Fruit fly (Drosophila melanogaster) whole organism, embryonic: ENCODE measurements around the gene CG12290.

Experiments used
- B-H2 ChIP-seq: fragments of 200-800 bp; sonication (Bioruptor generic); optimal IDR thresholded peaks from 2 replicates; lab custom pipeline; 2018; ENCODE audit warnings: missing biosample characterization, mild to moderate bottlenecking, missing genetic modification characterization
- Bgb ChIP-seq: fragments of 200-800 bp; sonication (Bioruptor generic); IDR thresholded peaks from 2 replicates; pipeline ENCODE4 v1.3.6; 2022; ENCODE audit warnings: missing biosample characterization, missing genetic modification characterization; ENCODE audit not compliant: partially characterized antibody
- CG11093 ChIP-seq: fragments of 200-800 bp; sonication (Bioruptor generic); IDR thresholded peaks from 3 replicates; pipeline ENCODE4 v1.3.6; 2022; ENCODE audit warnings: missing biosample characterization, missing genetic modification characterization
- CG11695 ChIP-seq: fragments of 200-800 bp; sonication (Bioruptor generic); IDR thresholded peaks from 3 replicates; pipeline ENCODE4 v1.3.6; 2022; ENCODE audit warnings: missing biosample characterization, missing genetic modification characterization
- CG11723 ChIP-seq: fragments of 200-800 bp; sonication (Bioruptor generic); optimal IDR thresholded peaks from 2 replicates; lab custom pipeline; 2017; ENCODE audit warnings: missing biosample characterization, mild to moderate bottlenecking, missing genetic modification characterization
- CG12942 ChIP-seq: fragments of 200-800 bp; sonication (Bioruptor generic); optimal IDR thresholded peaks from 3 replicates; lab custom pipeline; 2016; ENCODE audit warnings: missing biosample characterization, missing genetic modification characterization
- CG14710 ChIP-seq: fragments of 200-800 bp; sonication (Bioruptor generic); optimal IDR thresholded peaks from 3 replicates; lab custom pipeline; 2019; ENCODE audit warnings: missing biosample characterization, mild to moderate bottlenecking, missing genetic modification characterization, moderate library complexity
- CG14965 ChIP-seq: fragments of 200-800 bp; sonication (Bioruptor generic); optimal IDR thresholded peaks from 2 replicates; lab custom pipeline; 2016; ENCODE audit warnings: missing biosample characterization, missing genetic modification characterization, borderline replicate concordance
- CG15269 ChIP-seq: fragments of 200-800 bp; sonication (Bioruptor generic); optimal IDR thresholded peaks from 2 replicates; lab custom pipeline; 2018; ENCODE audit warnings: missing biosample characterization, mild to moderate bottlenecking, missing genetic modification characterization, moderate library complexity
- CG2199 ChIP-seq: fragments of 200-800 bp; sonication (Bioruptor generic); IDR thresholded peaks from 3 replicates; pipeline ENCODE4 v1.3.6; 2022; ENCODE audit warnings: missing biosample characterization, missing genetic modification characterization
- CG2875 ChIP-seq: fragments of 200-800 bp; sonication (Bioruptor generic); optimal IDR thresholded peaks from 2 replicates; lab custom pipeline; 2017; ENCODE audit warnings: missing biosample characterization, mild to moderate bottlenecking, missing genetic modification characterization, missing genetic modification reagents
- CG4360 ChIP-seq: fragments of 200-800 bp; sonication (Bioruptor generic); IDR thresholded peaks from 2 replicates; pipeline ENCODE4 v1.3.6; 2022; ENCODE audit warnings: missing biosample characterization, missing genetic modification characterization
- CG4617 ChIP-seq: fragments of 200-800 bp; sonication (Bioruptor generic); optimal IDR thresholded peaks from 3 replicates; lab custom pipeline; 2016; ENCODE audit warnings: missing biosample characterization, missing genetic modification characterization, borderline replicate concordance
- CG6654 ChIP-seq: fragments of 200-800 bp; sonication (Bioruptor generic); optimal IDR thresholded peaks from 2 replicates; lab custom pipeline; 2017; ENCODE audit warnings: missing biosample characterization, mild to moderate bottlenecking, missing genetic modification characterization
- CG9797 ChIP-seq: fragments of 200-800 bp; sonication (Bioruptor generic); optimal IDR thresholded peaks from 3 replicates; lab custom pipeline; 2018; ENCODE audit warnings: missing biosample characterization, mild to moderate bottlenecking, missing genetic modification characterization
- CG9932 ChIP-seq: fragments of 200-800 bp; sonication (Bioruptor generic); IDR thresholded peaks from 2 replicates; pipeline ENCODE4 v1.3.6; 2022; ENCODE audit warnings: missing biosample characterization, missing genetic modification characterization
- Camta ChIP-seq: fragments of 200-800 bp; sonication (Bioruptor generic); optimal IDR thresholded peaks from 2 replicates; lab custom pipeline; 2016; ENCODE audit warnings: missing biosample characterization, missing genetic modification characterization
- CrebB ChIP-seq: fragments of 200-800 bp; sonication (Bioruptor generic); optimal IDR thresholded peaks from 3 replicates; lab custom pipeline; 2018; ENCODE audit warnings: missing biosample characterization, mild to moderate bottlenecking, missing genetic modification characterization
- Deaf1 ChIP-seq: fragments of 200-800 bp; optimal IDR thresholded peaks from 3 replicates; lab custom pipeline; 2019; ENCODE audit warnings: missing biosample characterization, mild to moderate bottlenecking, missing genetic modification characterization, moderate library complexity
- Dll ChIP-seq: fragments of 200-800 bp; sonication (Bioruptor generic); IDR thresholded peaks from 4 replicates; pipeline ENCODE4 v1.3.6; 2022; ENCODE audit warnings: missing biosample characterization, missing genetic modification characterization; ENCODE audit not compliant: partially characterized antibody
- HHEX ChIP-seq: fragments of 200-800 bp; sonication (Bioruptor generic); optimal IDR thresholded peaks from 3 replicates; lab custom pipeline; 2017; ENCODE audit warnings: missing biosample characterization, mild to moderate bottlenecking, missing genetic modification characterization, missing genetic modification reagents
- Lpt ChIP-seq: fragments of >200 bp; optimal IDR thresholded peaks from 2 replicates; lab custom pipeline; 2018; ENCODE audit warnings: missing biosample characterization, missing genetic modification characterization
- MTF-1 ChIP-seq: fragments of 200-800 bp; sonication (Bioruptor generic); optimal IDR thresholded peaks from 2 replicates; lab custom pipeline; 2018; ENCODE audit warnings: missing biosample characterization, mild to moderate bottlenecking, missing genetic modification characterization, borderline replicate concordance
- Mad ChIP-seq: fragments of 200-800 bp; sonication (Bioruptor generic); optimal IDR thresholded peaks from 2 replicates; lab custom pipeline; 2016; ENCODE audit warnings: missing biosample characterization, missing genetic modification characterization
- Med ChIP-seq: fragments of 200-800 bp; sonication (Bioruptor generic); peaks from one replicate; lab custom pipeline; 2016; ENCODE audit warnings: missing biosample characterization, missing genetic modification characterization, mild to moderate bottlenecking, inconsistent platforms, moderate library complexity
- Myb ChIP-seq: fragments of 200-800 bp; sonication (Bioruptor generic); optimal IDR thresholded peaks from 2 replicates; lab custom pipeline; 2016; ENCODE audit warnings: missing biosample characterization, missing genetic modification characterization
- NC2α ChIP-seq: fragments of 200-800 bp; sonication (Bioruptor generic); optimal IDR thresholded peaks from 2 replicates; lab custom pipeline; 2016; ENCODE audit warnings: missing biosample characterization, missing genetic modification characterization
- Opbp ChIP-seq: fragments of 200-800 bp; sonication (Bioruptor generic); IDR thresholded peaks from 3 replicates; pipeline ENCODE4 v1.3.6; 2022; ENCODE audit warnings: missing biosample characterization, missing genetic modification characterization; ENCODE audit not compliant: partially characterized antibody
- Pdp1 ChIP-seq, 2 experiments: fragments of 200-800 bp; sonication (Bioruptor generic); optimal IDR thresholded peaks; 3 replicates each; lab custom pipeline; 2016; ENCODE audit warnings: missing biosample characterization in 2 of 2, missing genetic modification characterization in 2 of 2, mild to moderate bottlenecking in 1 of 2, moderate library complexity in 1 of 2
- Scr ChIP-seq: fragments of 200-800 bp; sonication (Bioruptor generic); IDR thresholded peaks from 2 replicates; pipeline ENCODE4 v1.3.6; 2022; ENCODE audit warnings: missing biosample characterization, missing genetic modification characterization; ENCODE audit not compliant: partially characterized antibody
- bigmax ChIP-seq: fragments of 200-800 bp; sonication (Bioruptor generic); optimal IDR thresholded peaks from 2 replicates; lab custom pipeline; 2018; ENCODE audit warnings: missing biosample characterization, mild to moderate bottlenecking, missing genetic modification characterization
- caup ChIP-seq: fragments of 200-800 bp; sonication (Bioruptor generic); optimal IDR thresholded peaks from 3 replicates; lab custom pipeline; 2017; ENCODE audit warnings: missing biosample characterization, mild to moderate bottlenecking, missing genetic modification characterization, moderate library complexity; ENCODE audit not compliant: severe bottlenecking
- chn ChIP-seq: fragments of 200-800 bp; sonication (Bioruptor generic); optimal IDR thresholded peaks from 2 replicates; lab custom pipeline; 2016; ENCODE audit warnings: missing biosample characterization, missing genetic modification characterization
- esg ChIP-seq: fragments of 200-800 bp; sonication (Bioruptor generic); conservative IDR thresholded peaks from 2 replicates; pipeline ENCODE4 v1.3.6; 2022; ENCODE audit warnings: missing biosample characterization, missing genetic modification characterization
- exex ChIP-seq: fragments of 200-800 bp; sonication (Bioruptor generic); optimal IDR thresholded peaks from 4 replicates; lab custom pipeline; 2018; ENCODE audit warnings: missing biosample characterization, mild to moderate bottlenecking, missing genetic modification characterization, moderate library complexity
- klu ChIP-seq: fragments of 200-800 bp; sonication (Bioruptor generic); IDR thresholded peaks from 2 replicates; pipeline ENCODE4 v1.3.6; 2022; ENCODE audit warnings: missing biosample characterization, missing genetic modification characterization
- knrl ChIP-seq: fragments of 200-800 bp; sonication (Bioruptor generic); IDR thresholded peaks from 3 replicates; pipeline ENCODE4 v1.3.6; 2022; ENCODE audit warnings: missing biosample characterization, missing genetic modification characterization; ENCODE audit not compliant: partially characterized antibody
- lilli ChIP-seq: fragments of 200-800 bp; sonication (Bioruptor generic); optimal IDR thresholded peaks from 3 replicates; lab custom pipeline; 2016; ENCODE audit warnings: missing biosample characterization, missing genetic modification characterization
- onecut ChIP-seq: fragments of 200-800 bp; sonication (Bioruptor generic); IDR thresholded peaks from 2 replicates; pipeline ENCODE4 v1.3.6; 2022; ENCODE audit warnings: missing biosample characterization, missing genetic modification characterization
- pb ChIP-seq: fragments of 200-800 bp; sonication (Bioruptor generic); optimal IDR thresholded peaks from 3 replicates; lab custom pipeline; 2016; ENCODE audit warnings: missing biosample characterization, missing genetic modification characterization
- pita ChIP-seq: fragments of 200-800 bp; sonication (Bioruptor generic); optimal IDR thresholded peaks from 2 replicates; lab custom pipeline; 2017; ENCODE audit warnings: missing biosample characterization, mild to moderate bottlenecking, missing genetic modification characterization
- rib ChIP-seq: fragments of 200-800 bp; sonication (Bioruptor generic); IDR thresholded peaks from 2 replicates; pipeline ENCODE4 v1.3.6; 2022; ENCODE audit warnings: missing biosample characterization, missing genetic modification characterization
- sens ChIP-seq: fragments of 200-800 bp; sonication (Bioruptor generic); peaks from one replicate; lab custom pipeline; 2016; ENCODE audit warnings: missing biosample characterization, missing genetic modification characterization
- seq ChIP-seq: fragments of 200-800 bp; sonication (Bioruptor generic); IDR thresholded peaks from 2 replicates; pipeline ENCODE4 v1.3.6; 2022; ENCODE audit warnings: missing biosample characterization, missing genetic modification characterization
- sima ChIP-seq: fragments of 200-800 bp; sonication (Bioruptor generic); optimal IDR thresholded peaks from 2 replicates; lab custom pipeline; 2016; ENCODE audit warnings: missing biosample characterization, missing genetic modification characterization
- slbo ChIP-seq: fragments of 200-800 bp; sonication (Bioruptor generic); IDR thresholded peaks from 2 replicates; pipeline ENCODE4 v1.3.6; 2022; ENCODE audit warnings: missing biosample characterization, missing genetic modification characterization
- tap ChIP-seq: fragments of 200-800 bp; optimal IDR thresholded peaks from 3 replicates; lab custom pipeline; 2019; ENCODE audit warnings: missing biosample characterization, mild to moderate bottlenecking, missing genetic modification characterization, moderate library complexity
- z ChIP-seq: fragments of 200-800 bp; sonication (Bioruptor generic); IDR thresholded peaks from 3 replicates; pipeline ENCODE4 v1.3.6; 2022; ENCODE audit warnings: missing biosample characterization, missing genetic modification characterization

CG12290 gene

DNA sequence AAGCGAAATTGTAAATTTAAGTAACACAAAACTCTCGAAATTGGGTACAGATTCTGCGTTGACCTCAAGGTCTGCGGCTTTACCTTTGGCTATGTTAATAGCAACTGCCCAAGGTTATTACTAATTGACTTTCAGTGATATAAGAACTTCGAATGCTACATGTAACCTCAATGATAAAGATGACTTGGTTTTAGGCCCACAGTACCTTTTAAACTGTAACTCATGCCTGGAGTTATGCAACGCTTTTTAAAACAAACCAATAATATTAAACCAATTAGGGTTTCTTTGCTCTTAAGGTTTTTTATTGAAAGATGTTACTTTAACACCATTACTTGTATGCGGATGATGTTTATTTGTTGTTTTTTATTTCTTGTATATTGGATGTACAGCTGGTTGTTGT, 23.7 kb downstream of the CG12290 start:
- peak; percentile 22 for TF ChIP-seq bigmax (GFP tag; lab: Kevin White, UChicago)
- TF ChIP-seq chn, result no peak
- no peak for TF ChIP-seq B-H2 (GFP tag; lab: Kevin White, UChicago)
- TF ChIP-seq esg (GFP tag; lab: Robert Waterston, UW), result no peak
- no peak for TF ChIP-seq CG11695
- TF ChIP-seq CG11723 (GFP tag; lab: Kevin White, UChicago), result no peak
- no peak for TF ChIP-seq knrl (GFP tag; lab: Robert Waterston, UW)
- peak; percentile 97 for TF ChIP-seq CG6654
- no peak for TF ChIP-seq klu (GFP tag; lab: Robert Waterston, UW)
- no peak for TF ChIP-seq z (GFP tag; lab: Robert Waterston, UW)
- no peak for TF ChIP-seq CG14710 (tag; lab: Kevin White, UChicago)
- TF ChIP-seq CG4617 (GFP tag; lab: Kevin White, UChicago), result no peak
- TF ChIP-seq sens, result peak; percentile 39
- no peak for TF ChIP-seq seq
- TF ChIP-seq CG12942 (GFP tag; lab: Kevin White, UChicago), result no peak
- peak; percentile 40 for TF ChIP-seq exex
- peak; percentile 72; the same call in 1 of the 3 replicates for TF ChIP-seq CG2199 (GFP tag; lab: Robert Waterston, UW)
- 0 out of 2 replicates have a peak, but pooled peaks have one; percentile 15 for TF ChIP-seq CG9932 (GFP tag; lab: Robert Waterston, UW)
- peak; percentile 31 for TF ChIP-seq Med (GFP tag; lab: Kevin White, UChicago)
- TF ChIP-seq MTF-1, result no peak
- no peak for TF ChIP-seq caup (GFP tag; lab: Kevin White, UChicago)
- no peak for TF ChIP-seq slbo (GFP tag; lab: Robert Waterston, UW)
- no peak for TF ChIP-seq Dll (GFP tag; lab: Robert Waterston, UW)
- TF ChIP-seq CG9797 (GFP tag; lab: Kevin White, UChicago), result no peak
- no peak for TF ChIP-seq Camta
- TF ChIP-seq CG4360 (GFP tag; lab: Robert Waterston, UW), result no peak
- no peak for TF ChIP-seq CG2875 (GFP tag; lab: Kevin White, UChicago)
- TF ChIP-seq CG15269 (tag; lab: Kevin White, UChicago), result no peak
- no peak for TF ChIP-seq Deaf1
- TF ChIP-seq pita (GFP tag; lab: Kevin White, UChicago), result no peak
- TF ChIP-seq Opbp (GFP tag; lab: Robert Waterston, UW), result no peak
- TF ChIP-seq tap, result no peak
- TF ChIP-seq lilli (GFP tag; lab: Kevin White, UChicago), result no peak
- TF ChIP-seq pb (GFP tag; lab: Kevin White, UChicago), result no peak
- TF ChIP-seq CG14965 (GFP tag; lab: Kevin White, UChicago), result no peak
- no peak for TF ChIP-seq onecut (GFP tag; lab: Robert Waterston, UW)
- TF ChIP-seq sima (GFP tag; lab: Kevin White, UChicago), result no peak
- TF ChIP-seq HHEX, result no peak
- TF ChIP-seq CG11093 (GFP tag; lab: Robert Waterston, UW), result no peak
- no peak for TF ChIP-seq rib (GFP tag; lab: Robert Waterston, UW)
- no peak for TF ChIP-seq Scr (GFP tag; lab: Robert Waterston, UW)
- TF ChIP-seq NC2α (GFP tag; lab: Kevin White, UChicago), result no peak
- TF ChIP-seq Mad (GFP tag; lab: Kevin White, UChicago), result no peak
- TF ChIP-seq Bgb (GFP tag; lab: Robert Waterston, UW), result peak; percentile 34; the same call in 1 of the 2 replicates
- peak in 1 of 2 experiments; percentile 67 for TF ChIP-seq Pdp1 (GFP tag; optimal IDR thresholded peaks at IDR 0.05; lab: Kevin White, UChicago)
- no peak for TF ChIP-seq Myb (GFP tag; lab: Kevin White, UChicago)
- TF ChIP-seq Lpt (GFP tag; lab: Kevin White, UChicago), result no peak
- no peak for TF ChIP-seq CrebB (tag; lab: Kevin White, UChicago)
